Worm (Caenorhabditis elegans) whole organism, L4/young adult: ENCODE results near the gene rha-1.

Source experiments
- W03F9.2 ChIP-seq: fragments of 150-350 bp; optimal IDR thresholded peaks from 2 replicates; lab custom pipeline; 2014; ENCODE audit warnings: missing biosample characterization, missing genetic modification characterization
- dao-5 ChIP-seq: sonication (generic microtip); optimal IDR thresholded peaks from 2 replicates; lab custom pipeline; 2016; ENCODE audit warnings: missing genotype, missing genetic modification characterization, moderate library complexity, missing compliant biosample characterization
- him-1 ChIP-seq: sonication (generic microtip); optimal IDR thresholded peaks from 2 replicates; lab custom pipeline; 2016; ENCODE audit warnings: missing genotype, missing genetic modification reagents, missing genetic modification characterization, missing compliant biosample characterization

ce11 chrII:8883559-8883958 lies at the start of gene rha-1:
- TF ChIP-seq W03F9.2 (tag; lab: Kevin White, UChicago) (no peak), him-1 (tag; lab: Kevin White, UChicago) (no peak), dao-5 (tag; lab: Kevin White, UChicago) (no peak)
